Fruit fly (Drosophila melanogaster) S2 (cell line): ENCODE measurements around the gene bap.

Experiments used
- CG8478 ChIP-seq: fragments of >200 bp; optimal IDR thresholded peaks from 2 replicates; lab custom pipeline; 2018
- CTCF ChIP-seq, 2 experiments: fragments of >200 bp; optimal IDR thresholded peaks; 2 replicates each; lab custom pipeline; 2018

dm6 chr3R:21407145-21407544 lies 18.5 kb downstream of the bap start, which contains the start of gene CheB93a:
- TF ChIP-seq CTCF (optimal IDR thresholded peaks at IDR 0.05; lab: Kevin White, UChicago): no peak
- no peak for TF ChIP-seq CG8478 (lab: Kevin White, UChicago)
